Worm (Caenorhabditis elegans): ENCODE data around the gene F25A2.1.

Gene F25A2.1

DNA sequence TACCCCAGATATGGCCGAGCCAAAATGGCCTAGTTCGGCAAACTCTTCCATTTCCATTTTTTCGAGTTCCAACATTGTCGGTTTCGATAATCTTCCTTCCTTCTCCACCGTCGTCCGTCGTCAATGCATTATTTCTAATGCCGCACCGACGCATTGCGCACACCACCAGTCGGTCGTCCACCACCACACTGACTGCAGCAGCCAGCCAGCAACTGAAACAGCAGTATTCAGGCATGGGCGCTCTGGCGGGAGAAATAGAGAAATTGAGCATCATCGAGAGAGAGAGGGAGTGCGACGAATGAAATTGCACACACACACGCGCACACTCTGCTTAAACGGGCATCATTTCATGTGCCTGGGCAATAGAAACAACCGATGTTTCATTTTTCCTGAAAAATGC, 25.5 kb upstream of the F25A2.1 start (continued):
- no peak for TF ChIP-seq mab-5 (tag; optimal IDR thresholded peaks at IDR 0.05)
- peak; percentile 71 for TF ChIP-seq nhr-129 (tag; optimal IDR thresholded peaks at IDR 0.05)
- peak; percentile 93 for TF ChIP-seq alr-1 (tag; optimal IDR thresholded peaks at IDR 0.05)
- no peak for TF ChIP-seq nhr-6 (tag; optimal IDR thresholded peaks at IDR 0.05)
- TF ChIP-seq C34F6.9 (tag; optimal IDR thresholded peaks at IDR 0.05), result peak; percentile 59
- no peak for TF ChIP-seq blmp-1 (tag; optimal IDR thresholded peaks at IDR 0.05; ENCODE audit: insufficient read depth)
- peak; percentile 42 for TF ChIP-seq lin-11 (tag; optimal IDR thresholded peaks at IDR 0.05)
- peak; percentile 45 for TF ChIP-seq lin-13 (GFP tag; optimal IDR thresholded peaks at IDR 0.05)
- TF ChIP-seq nhr-11 (tag; optimal IDR thresholded peaks at IDR 0.05), result peak; percentile 60
- TF ChIP-seq lsy-2 (tag; optimal IDR thresholded peaks at IDR 0.05), result peak; percentile 10 to 42
- peak; percentile 56 for TF ChIP-seq crh-2 (tag; optimal IDR thresholded peaks at IDR 0.05)

DNA sequence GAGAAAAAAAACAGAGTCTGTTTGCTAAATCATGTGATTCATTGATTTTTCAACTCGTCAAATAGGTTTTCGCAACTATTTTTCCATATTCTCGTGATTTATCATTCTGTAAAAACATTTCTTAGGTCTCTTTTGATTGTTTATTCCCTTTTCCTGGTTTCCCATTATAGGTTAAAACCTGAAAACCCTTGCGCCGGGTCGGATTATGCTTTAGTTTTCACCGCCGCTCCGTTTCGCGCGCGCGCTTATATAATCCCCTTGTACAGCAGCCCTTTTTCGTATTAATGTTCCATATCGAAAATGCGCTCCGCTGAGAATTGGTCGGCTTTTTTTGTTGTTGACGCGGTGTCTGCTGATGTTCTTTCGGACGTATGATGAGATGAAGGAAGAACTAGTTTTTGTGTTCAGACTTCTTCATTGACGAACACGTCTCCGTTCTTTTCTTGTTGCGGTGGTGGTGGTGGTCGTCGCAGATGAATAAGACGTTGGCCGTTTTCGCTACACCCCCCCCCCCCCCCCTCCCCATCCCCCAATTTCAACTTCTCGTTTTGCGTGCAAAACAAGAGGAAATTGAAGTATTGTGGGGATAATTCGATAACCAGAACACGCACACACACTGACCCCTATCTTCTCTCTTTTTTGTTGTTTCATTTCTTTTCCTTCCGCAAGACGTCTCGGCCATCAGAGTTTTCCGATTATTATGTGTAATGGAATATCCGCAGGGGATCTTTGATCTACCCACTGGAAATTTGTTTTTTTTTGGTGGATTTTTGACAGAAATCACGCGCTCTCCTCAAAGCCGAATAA, 24.7 kb upstream of the F25A2.1 start:
- TF ChIP-seq nhr-21 (tag; optimal IDR thresholded peaks at IDR 0.05) (peak; percentile 40), gmeb-1 (tag; optimal IDR thresholded peaks at IDR 0.05) (no peak), nhr-129 (tag; optimal IDR thresholded peaks at IDR 0.05) (no peak), F13H6.1 (tag; optimal IDR thresholded peaks at IDR 0.05) (peak; percentile 26), zag-1 (tag; optimal IDR thresholded peaks at IDR 0.05) (no peak), lin-39 (tag; optimal IDR thresholded peaks at IDR 0.05) (no peak), lin-13 (GFP tag; optimal IDR thresholded peaks at IDR 0.05) (no peak), aly-2 (tag; optimal IDR thresholded peaks at IDR 0.05) (no peak), ztf-1 (GFP tag; conservative IDR thresholded peaks at IDR 0.05) (no peak), nhr-25 (tag; optimal IDR thresholded peaks at IDR 0.05) (peak; percentile 38), mdl-1 (tag; optimal IDR thresholded peaks at IDR 0.05) (no peak), blmp-1 (tag; optimal IDR thresholded peaks at IDR 0.05; ENCODE audit: insufficient read depth) (peak; percentile 2), elt-1 (tag; optimal IDR thresholded peaks at IDR 0.05) (no peak), ceh-16 (tag; optimal IDR thresholded peaks at IDR 0.05) (no peak), unc-62 (GFP tag; optimal IDR thresholded peaks at IDR 0.05) (no peak), Y55F3AM.14 (GFP tag; optimal IDR thresholded peaks at IDR 0.05) (peak; percentile 81), nhr-23 (tag; optimal IDR thresholded peaks at IDR 0.05) (no peak), egl-27 (tag; optimal IDR thresholded peaks at IDR 0.05) (no peak), snpc-4 (tag; optimal IDR thresholded peaks at IDR 0.05) (no peak), ceh-82 (tag; optimal IDR thresholded peaks at IDR 0.05) (no peak), sma-3 (GFP tag; optimal IDR thresholded peaks at IDR 0.05) (peak; percentile 44), ama-1 (optimal IDR thresholded peaks at IDR 0.05) (peak; percentile 36), ztf-4 (tag; optimal IDR thresholded peaks at IDR 0.05) (peak; percentile 24), unc-39 (tag; optimal IDR thresholded peaks at IDR 0.05) (no peak), sma-9 (GFP tag; optimal IDR thresholded peaks at IDR 0.05) (peak; percentile 25), sma-9 (tag; optimal IDR thresholded peaks at IDR 0.05) (no peak), nhr-12 (tag; optimal IDR thresholded peaks at IDR 0.05) (no peak), skn-1 (tag; optimal IDR thresholded peaks at IDR 0.05) (no peak)

DNA sequence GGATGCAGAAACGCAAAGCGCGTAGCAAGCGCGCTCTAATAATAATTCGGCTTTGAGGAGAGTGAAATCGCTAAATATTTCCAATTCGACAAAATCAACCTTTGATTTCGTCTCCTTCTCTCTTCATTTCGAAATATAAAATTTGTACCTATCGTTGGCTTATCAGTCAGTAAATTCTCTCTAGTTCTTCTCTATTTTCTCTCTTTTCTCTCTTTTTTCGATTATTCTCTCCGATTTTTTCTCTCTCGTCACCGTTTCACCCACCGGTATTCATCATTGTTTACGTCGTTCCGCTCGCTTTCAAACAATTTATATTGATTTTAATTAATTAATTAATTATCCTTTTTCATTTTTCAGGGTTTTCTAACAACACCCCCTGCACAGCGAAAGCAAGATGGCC, 23.5 kb upstream of the F25A2.1 start, which contains the start of gene cmd-1:
cmd-1 (plus strand) TSS at position 358 of the 400 bp plus-strand sequence.
- TF ChIP-seq nhr-21 (tag; optimal IDR thresholded peaks at IDR 0.05) (peak; percentile 42), crh-2 (tag; optimal IDR thresholded peaks at IDR 0.05) (peak; percentile 15), ceh-82 (tag; optimal IDR thresholded peaks at IDR 0.05) (no peak), nhr-23 (tag; optimal IDR thresholded peaks at IDR 0.05) (no peak), fos-1 (tag; optimal IDR thresholded peaks at IDR 0.05) (peak; percentile 81), gmeb-1 (tag; optimal IDR thresholded peaks at IDR 0.05) (peak; percentile 30), ama-1 (optimal IDR thresholded peaks at IDR 0.05) (no peak), sma-3 (GFP tag; optimal IDR thresholded peaks at IDR 0.05) (peak; percentile 56), unc-55 (GFP tag; optimal IDR thresholded peaks at IDR 0.05) (no peak), lin-13 (GFP tag; optimal IDR thresholded peaks at IDR 0.05) (peak; percentile 45)

All from whole organism, L2 larva.